Worm (Caenorhabditis elegans): ENCODE results near the gene unc-41.

unc-41 gene

DNA sequence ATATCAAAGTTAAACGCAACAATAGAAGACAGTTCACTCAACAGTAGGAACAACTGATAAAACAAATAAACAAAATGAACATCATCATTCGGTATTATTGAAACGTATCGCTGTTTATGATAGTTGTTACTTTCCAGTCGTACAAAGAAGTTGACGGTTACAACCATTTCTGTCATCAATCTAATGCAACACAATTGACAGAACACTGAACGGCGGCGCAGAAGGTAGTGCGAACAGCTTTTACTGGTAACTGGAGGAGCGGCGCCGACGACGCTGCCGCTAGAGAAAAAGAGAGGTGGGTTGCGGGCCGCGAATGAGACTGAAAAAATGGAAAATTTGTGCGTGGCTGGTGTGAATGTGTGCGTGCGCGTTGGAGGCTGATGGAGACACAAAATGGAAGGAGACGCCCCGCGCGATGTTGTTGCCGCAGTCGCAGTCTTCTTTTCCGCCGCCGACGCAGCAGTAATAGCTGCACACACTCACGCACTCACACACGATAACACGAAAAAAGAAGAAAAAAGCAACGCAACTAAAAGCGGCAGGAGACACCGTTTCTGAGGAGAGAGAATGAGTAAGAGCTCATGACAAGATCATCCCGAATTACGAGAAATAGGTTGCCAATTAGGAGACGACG lies 11.8 kb downstream of the unc-41 start:
- peak; percentile 0 for TF ChIP-seq sptf-1 (tag; optimal IDR thresholded peaks at IDR 0.05)
- no peak for TF ChIP-seq pha-4 (tag; optimal IDR thresholded peaks at IDR 0.05)

DNA sequence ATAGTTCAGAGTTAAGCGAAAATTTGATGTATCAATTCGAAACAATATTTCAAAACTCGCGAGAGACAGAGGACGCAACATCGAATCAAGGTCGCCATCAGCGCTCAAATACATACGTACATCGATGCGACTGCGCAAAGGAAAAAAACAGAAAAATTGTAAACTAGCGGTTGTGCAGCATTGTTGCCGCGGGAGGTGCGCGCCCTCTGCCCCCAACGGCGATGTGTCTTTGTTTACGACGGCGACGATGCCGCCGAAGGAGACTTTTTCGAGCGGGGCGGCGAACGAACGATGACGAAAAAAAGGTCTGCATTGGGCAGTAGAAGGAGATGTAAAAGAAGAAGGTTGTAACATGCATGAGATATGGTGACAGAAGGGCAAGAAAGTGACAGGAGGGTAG lies 13.1 kb downstream of the unc-41 start:
- TF ChIP-seq elt-3 (tag; optimal IDR thresholded peaks at IDR 0.05) (no peak), ceh-43 (GFP tag; optimal IDR thresholded peaks at IDR 0.05) (no peak), nhr-12 (tag; optimal IDR thresholded peaks at IDR 0.05) (no peak), tbx-8 (GFP tag; optimal IDR thresholded peaks at IDR 0.05) (no peak), sptf-1 (tag; optimal IDR thresholded peaks at IDR 0.05) (no peak), zip-8 (tag; optimal IDR thresholded peaks at IDR 0.05) (no peak), drap-1 (GFP tag; optimal IDR thresholded peaks at IDR 0.05) (no peak)

ce11 chrV:9962394-9962793 lies 13.6 kb downstream of the unc-41 start, which contains the start of gene madf-4:
madf-4 (minus strand) TSS chrV:9962494.
- TF ChIP-seq lsy-2 (tag; optimal IDR thresholded peaks at IDR 0.05) (no peak), mab-5 (tag; optimal IDR thresholded peaks at IDR 0.05) (no peak), ces-1 (GFP tag; optimal IDR thresholded peaks at IDR 0.05) (no peak), sptf-1 (tag; optimal IDR thresholded peaks at IDR 0.05) (no peak), nhr-28 (tag; optimal IDR thresholded peaks at IDR 0.05) (no peak), nhr-76 (tag; optimal IDR thresholded peaks at IDR 0.05) (no peak), unc-120 (tag; optimal IDR thresholded peaks at IDR 0.05; ENCODE audit: poor library complexity, severe bottlenecking) (no peak), zip-8 (tag; optimal IDR thresholded peaks at IDR 0.05) (no peak), blmp-1 (tag; optimal IDR thresholded peaks at IDR 0.05) (no peak), tbx-8 (GFP tag; optimal IDR thresholded peaks at IDR 0.05) (no peak), ceh-83 (GFP tag; optimal IDR thresholded peaks at IDR 0.05) (no peak), snpc-4 (tag; optimal IDR thresholded peaks at IDR 0.05) (no peak), elt-3 (tag; optimal IDR thresholded peaks at IDR 0.05) (no peak), pha-4 (tag; optimal IDR thresholded peaks at IDR 0.05) (no peak), nhr-12 (tag; optimal IDR thresholded peaks at IDR 0.05) (no peak), ceh-39 (tag; optimal IDR thresholded peaks at IDR 0.05) (no peak), hlh-1 (tag; optimal IDR thresholded peaks at IDR 0.05) (no peak), nhr-237 (tag; optimal IDR thresholded peaks at IDR 0.05) (no peak), mls-2 (tag; optimal IDR thresholded peaks at IDR 0.05) (no peak), ceh-43 (GFP tag; optimal IDR thresholded peaks at IDR 0.05) (no peak)

ce11 chrV:9960376-9960775 lies 15.7 kb downstream of the unc-41 start, which contains the start of gene T07C12.10:
T07C12.10 (minus strand) TSS chrV:9960476.
- no peak for TF ChIP-seq elt-3 (tag; optimal IDR thresholded peaks at IDR 0.05)

ce11 chrV:9958654-9959053 lies 17.4 kb downstream of the unc-41 start:
- TF ChIP-seq ceh-83 (GFP tag; optimal IDR thresholded peaks at IDR 0.05), result no peak
- peak; percentile 35 for TF ChIP-seq mab-5 (tag; optimal IDR thresholded peaks at IDR 0.05)
- no peak for TF ChIP-seq blmp-1 (tag; optimal IDR thresholded peaks at IDR 0.05)
- TF ChIP-seq M03D4.4 (tag; optimal IDR thresholded peaks at IDR 0.05), result no peak
- peak; percentile 98 for TF ChIP-seq hlh-1 (tag; optimal IDR thresholded peaks at IDR 0.05)
- no peak for TF ChIP-seq flh-1 (GFP tag; optimal IDR thresholded peaks at IDR 0.05)
- TF ChIP-seq sptf-1 (tag; optimal IDR thresholded peaks at IDR 0.05), result no peak
- no peak for TF ChIP-seq ztf-11 (tag; optimal IDR thresholded peaks at IDR 0.05)
- peak; percentile 66 for TF ChIP-seq unc-62 (GFP tag; optimal IDR thresholded peaks at IDR 0.05)
- TF ChIP-seq nhr-2 (tag; optimal IDR thresholded peaks at IDR 0.05), result no peak
- no peak for TF ChIP-seq mep-1 (tag; optimal IDR thresholded peaks at IDR 0.05)
- no peak for TF ChIP-seq lin-32 (GFP tag; optimal IDR thresholded peaks at IDR 0.05)
- TF ChIP-seq unc-120 (tag; optimal IDR thresholded peaks at IDR 0.05; ENCODE audit: poor library complexity, severe bottlenecking), result peak; percentile 66

DNA sequence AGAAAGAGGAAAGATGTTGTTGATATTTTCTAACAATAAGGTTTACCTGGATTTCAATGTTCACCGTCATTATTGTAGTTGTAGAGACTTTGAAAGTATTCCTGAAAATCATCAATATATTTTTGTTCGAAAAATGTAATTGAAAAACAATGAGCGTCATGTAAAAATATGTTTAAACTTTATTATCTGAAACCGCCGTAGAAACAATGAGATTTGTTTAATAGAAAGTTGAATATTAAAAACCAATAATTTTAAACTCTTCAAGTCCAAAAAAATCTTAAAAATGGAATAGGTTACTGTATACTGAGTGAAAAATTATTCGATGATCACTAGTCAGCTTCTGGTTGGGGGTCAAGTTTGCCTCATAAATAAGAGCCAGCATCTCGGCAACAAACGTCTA lies 17.8 kb downstream of the unc-41 start, which contains the start of gene anmt-3:
TSS of gene anmt-3 (minus strand) at position 101 of the 400 bp plus-strand sequence.
- TF ChIP-seq ztf-11 (tag; optimal IDR thresholded peaks at IDR 0.05) (no peak), zip-8 (tag; optimal IDR thresholded peaks at IDR 0.05) (no peak), hlh-1 (tag; optimal IDR thresholded peaks at IDR 0.05) (no peak), nhr-28 (tag; optimal IDR thresholded peaks at IDR 0.05) (no peak), mab-5 (tag; optimal IDR thresholded peaks at IDR 0.05) (no peak), ceh-43 (GFP tag; optimal IDR thresholded peaks at IDR 0.05) (no peak), nhr-237 (tag; optimal IDR thresholded peaks at IDR 0.05) (no peak), ham-2 (GFP tag; optimal IDR thresholded peaks at IDR 0.05) (no peak), flh-1 (GFP tag; optimal IDR thresholded peaks at IDR 0.05) (no peak), lin-32 (GFP tag; optimal IDR thresholded peaks at IDR 0.05) (no peak), mls-2 (tag; optimal IDR thresholded peaks at IDR 0.05) (no peak), sptf-1 (tag; optimal IDR thresholded peaks at IDR 0.05) (no peak), ces-1 (GFP tag; optimal IDR thresholded peaks at IDR 0.05) (no peak), M03D4.4 (tag; optimal IDR thresholded peaks at IDR 0.05) (no peak)
